ENCODE assay signal across 5 fruit fly cellular contexts in the genomic region with DNA sequence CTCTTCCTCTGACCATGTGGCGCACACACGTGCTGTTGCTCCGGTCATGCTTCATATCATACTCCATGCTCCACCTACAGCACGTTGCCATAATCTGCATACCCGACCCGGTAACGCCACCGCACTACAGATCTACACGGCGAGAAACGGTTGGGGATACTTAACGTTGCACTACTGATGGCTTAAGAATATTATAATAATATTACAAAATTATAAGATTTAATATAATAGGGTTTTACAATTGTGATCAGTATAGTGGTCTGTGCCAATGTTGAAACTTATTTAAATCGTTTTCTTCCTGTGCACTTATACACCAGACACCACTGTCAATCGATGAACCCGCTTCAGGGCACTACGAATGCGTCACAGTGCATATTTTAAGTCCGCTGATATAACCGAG.
A peak's percentile ranks its signal among the peaks of the same experiment; 100 is the strongest.
TF ChIP-seq lines count a peak whose summit lies in the region.

No protein-coding gene starts in this region.

TF ChIP-seq in whole organism, adult, 20 proteins besides CTCF, POLR2A, EP300 and RAD21 (continued from another document):
- TF ChIP-seq Mnt (GFP tag; optimal IDR thresholded peaks at IDR 0.05; lab: Kevin White, UChicago) (no peak), Hr96 (GFP tag; optimal IDR thresholded peaks at IDR 0.05; lab: Kevin White, UChicago) (no peak), bab1 (GFP tag; optimal IDR thresholded peaks at IDR 0.05; lab: Kevin White, UChicago) (peak; percentile 72)

TF ChIP-seq in whole organism, embryonic, 481 proteins besides CTCF, POLR2A, EP300 and RAD21 (continued from another document and continues in another):
- TF ChIP-seq CG43689 (GFP tag; IDR thresholded peaks at IDR 0.05; lab: Robert Waterston, UW) = peak; percentile 57; the same call in 1 of the 2 replicates
- peak; percentile 46 for TF ChIP-seq CG8359 (GFP tag; optimal IDR thresholded peaks at IDR 0.05; lab: Kevin White, UChicago; ENCODE audit: borderline replicate concordance)
- peak; percentile 71 for TF ChIP-seq esg (GFP tag; conservative IDR thresholded peaks at IDR 0.05; lab: Robert Waterston, UW)
- TF ChIP-seq Dll (GFP tag; IDR thresholded peaks at IDR 0.05; lab: Robert Waterston, UW; ENCODE audit: partially characterized antibody) = no peak
- no peak for TF ChIP-seq cad (GFP tag; optimal IDR thresholded peaks at IDR 0.05; lab: Kevin White, UChicago)
- peak; percentile 86 for TF ChIP-seq Ptx1 (GFP tag; IDR thresholded peaks at IDR 0.05; lab: Robert Waterston, UW)
- TF ChIP-seq stwl (tag; optimal IDR thresholded peaks at IDR 0.05; lab: Kevin White, UChicago) = no peak
- peak; percentile 64 for TF ChIP-seq zfh1 (GFP tag; IDR thresholded peaks at IDR 0.05; lab: Robert Waterston, UW)
- TF ChIP-seq ATbp (GFP tag; optimal IDR thresholded peaks at IDR 0.05; lab: Kevin White, UChicago) = peak; percentile 77
- TF ChIP-seq CG6683 (GFP tag; optimal IDR thresholded peaks at IDR 0.05; lab: Kevin White, UChicago) = no peak
- peak; percentile 77 for TF ChIP-seq CG17328 (GFP tag; IDR thresholded peaks at IDR 0.05; lab: Robert Waterston, UW)
- TF ChIP-seq fru (optimal IDR thresholded peaks at IDR 0.05; lab: Kevin White, UChicago) = no peak
- TF ChIP-seq CG10274 (GFP tag; optimal IDR thresholded peaks at IDR 0.05; lab: Kevin White, UChicago) = peak; percentile 20
- TF ChIP-seq da (GFP tag; optimal IDR thresholded peaks at IDR 0.05; lab: Kevin White, UChicago) = no peak
- no peak for TF ChIP-seq fu2 (GFP tag; optimal IDR thresholded peaks at IDR 0.05; lab: Kevin White, UChicago)
- no peak for TF ChIP-seq scrt (GFP tag; optimal IDR thresholded peaks at IDR 0.05; lab: Kevin White, UChicago)
- TF ChIP-seq BtbVII (GFP tag; optimal IDR thresholded peaks at IDR 0.05; lab: Kevin White, UChicago) = peak; percentile 37
- TF ChIP-seq dmrt11E (tag; optimal IDR thresholded peaks at IDR 0.05; lab: Kevin White, UChicago) = peak; percentile 48
- peak; percentile 83 for TF ChIP-seq Blimp-1 (GFP tag; optimal IDR thresholded peaks at IDR 0.05; lab: Kevin White, UChicago)
- TF ChIP-seq CG3726 (GFP tag; IDR thresholded peaks at IDR 0.05; lab: Robert Waterston, UW) = 0 out of 3 replicates have a peak, but pooled peaks have one; percentile 31
- TF ChIP-seq CG10366 (GFP tag; IDR thresholded peaks at IDR 0.05; lab: Robert Waterston, UW) = peak; percentile 69
- no peak for TF ChIP-seq sc (optimal IDR thresholded peaks at IDR 0.05; lab: Kevin White, UChicago)
- peak; percentile 59 for TF ChIP-seq sc (GFP tag; optimal IDR thresholded peaks at IDR 0.05; lab: Kevin White, UChicago)
- no peak for TF ChIP-seq Doc2 (GFP tag; IDR thresholded peaks at IDR 0.05; lab: Robert Waterston, UW)
- TF ChIP-seq CG8944 (GFP tag; optimal IDR thresholded peaks at IDR 0.05; lab: Kevin White, UChicago) = no peak
- TF ChIP-seq slbo (GFP tag; IDR thresholded peaks at IDR 0.05; lab: Robert Waterston, UW) = peak; percentile 64
- peak; percentile 41 for TF ChIP-seq Ravus (GFP tag; IDR thresholded peaks at IDR 0.05; lab: Robert Waterston, UW)
- TF ChIP-seq row (GFP tag; IDR thresholded peaks at IDR 0.05; lab: Robert Waterston, UW) = peak; percentile 79
- peak; percentile 18; the same call in 1 of the 2 replicates for TF ChIP-seq sim (GFP tag; IDR thresholded peaks at IDR 0.05; lab: Robert Waterston, UW)
- no peak for TF ChIP-seq CG12236 (GFP tag; optimal IDR thresholded peaks at IDR 0.05; lab: Kevin White, UChicago)
- no peak for TF ChIP-seq CG8924 (tag; optimal IDR thresholded peaks at IDR 0.05; lab: Kevin White, UChicago)

TF ChIP-seq in whole organism, prepupa, 60 proteins besides CTCF, POLR2A, EP300 and RAD21 (continued from another document and continues in another):
- peak; percentile 80 to 89 for TF ChIP-seq salr (GFP tag; optimal IDR thresholded peaks at IDR 0.05; lab: Kevin White, UChicago)
- TF ChIP-seq Hr38 (GFP tag; optimal IDR thresholded peaks at IDR 0.05; lab: Kevin White, UChicago) = no peak
- TF ChIP-seq acj6 (GFP tag; optimal IDR thresholded peaks at IDR 0.05; lab: Kevin White, UChicago) = peak; percentile 87
- TF ChIP-seq Met (GFP tag; optimal IDR thresholded peaks at IDR 0.05; lab: Kevin White, UChicago) = peak; percentile 64
- peak; percentile 57 for TF ChIP-seq cyc (GFP tag; optimal IDR thresholded peaks at IDR 0.05; lab: Kevin White, UChicago)
- TF ChIP-seq CG31627 (GFP tag; optimal IDR thresholded peaks at IDR 0.05; lab: Kevin White, UChicago) = peak; percentile 42
- peak; percentile 90 for TF ChIP-seq fd59A (GFP tag; optimal IDR thresholded peaks at IDR 0.05; lab: Kevin White, UChicago)
- peak; percentile 96 for TF ChIP-seq CG6163 (GFP tag; IDR thresholded peaks at IDR 0.05; lab: Robert Waterston, UW)
- peak; percentile 42 for TF ChIP-seq Smox (GFP tag; optimal IDR thresholded peaks at IDR 0.05; lab: Kevin White, UChicago)
- TF ChIP-seq Gug (GFP tag; IDR thresholded peaks at IDR 0.05; lab: Robert Waterston, UW) = peak; percentile 87
- TF ChIP-seq CG16779 (tag; optimal IDR thresholded peaks at IDR 0.05; lab: Kevin White, UChicago) = peak; percentile 87
- TF ChIP-seq ss (GFP tag; optimal IDR thresholded peaks at IDR 0.05; lab: Kevin White, UChicago) = peak; percentile 88 to 93
- TF ChIP-seq OdsH (GFP tag; optimal IDR thresholded peaks at IDR 0.05; lab: Kevin White, UChicago) = peak; percentile 90
- TF ChIP-seq vri (GFP tag; optimal IDR thresholded peaks at IDR 0.05; lab: Kevin White, UChicago) = peak; percentile 23
- TF ChIP-seq CG6792 (GFP tag; optimal IDR thresholded peaks at IDR 0.05; lab: Kevin White, UChicago) = peak; percentile 82
- peak; percentile 86 for TF ChIP-seq CG11294 (GFP tag; IDR thresholded peaks at IDR 0.05; lab: Robert Waterston, UW)
- peak; percentile 88 for TF ChIP-seq achi (GFP tag; optimal IDR thresholded peaks at IDR 0.05; lab: Kevin White, UChicago)
- peak; percentile 81 for TF ChIP-seq Eip75B (GFP tag; optimal IDR thresholded peaks at IDR 0.05; lab: Kevin White, UChicago)
- TF ChIP-seq pdm3 (GFP tag; optimal IDR thresholded peaks at IDR 0.05; lab: Kevin White, UChicago) = peak; percentile 75
- TF ChIP-seq lz (GFP tag; optimal IDR thresholded peaks at IDR 0.05; lab: Kevin White, UChicago) = peak; percentile 44
- TF ChIP-seq CG6854 (GFP tag; optimal IDR thresholded peaks at IDR 0.05; lab: Kevin White, UChicago) = no peak
- peak; percentile 78 for TF ChIP-seq Lpt (GFP tag; optimal IDR thresholded peaks at IDR 0.05; lab: Kevin White, UChicago)
- no peak for TF ChIP-seq dac (GFP tag; optimal IDR thresholded peaks at IDR 0.05; lab: Kevin White, UChicago)
- peak; percentile 84 for TF ChIP-seq CG8319 (GFP tag; optimal IDR thresholded peaks at IDR 0.05; lab: Kevin White, UChicago)
- TF ChIP-seq CG8632 (GFP tag; optimal IDR thresholded peaks at IDR 0.05; lab: Kevin White, UChicago) = peak; percentile 89
- peak; percentile 91 for TF ChIP-seq CG6808 (GFP tag; optimal IDR thresholded peaks at IDR 0.05; lab: Kevin White, UChicago)
- TF ChIP-seq fkh (GFP tag; optimal IDR thresholded peaks at IDR 0.05; lab: Kevin White, UChicago) = no peak
- TF ChIP-seq CG8119 (GFP tag; IDR thresholded peaks at IDR 0.05; lab: Robert Waterston, UW) = peak; percentile 87
- TF ChIP-seq eg (GFP tag; IDR thresholded peaks at IDR 0.05; lab: Robert Waterston, UW) = peak; percentile 91
- peak; percentile 68 for TF ChIP-seq fd85E (GFP tag; optimal IDR thresholded peaks at IDR 0.05; lab: Kevin White, UChicago)
- peak; percentile 87 for TF ChIP-seq CG7368 (GFP tag; optimal IDR thresholded peaks at IDR 0.05; lab: Kevin White, UChicago)
- TF ChIP-seq CG9139 (GFP tag; optimal IDR thresholded peaks at IDR 0.05; lab: Kevin White, UChicago) = peak; percentile 93

TF ChIP-seq in whole organism, pupa, 21 proteins besides CTCF, POLR2A, EP300 and RAD21 (continued from another document):
- TF ChIP-seq CG17806 (tag; optimal IDR thresholded peaks at IDR 0.05; lab: Kevin White, UChicago) = peak; percentile 94
- peak; percentile 83 for TF ChIP-seq CG13204 (GFP tag; optimal IDR thresholded peaks at IDR 0.05; lab: Kevin White, UChicago)

TF ChIP-seq in whole organism, wandering third instar larva, 38 proteins besides CTCF, POLR2A, EP300 and RAD21 (continued from another document):
- TF ChIP-seq h (GFP tag; optimal IDR thresholded peaks at IDR 0.05; lab: Kevin White, UChicago) (peak; percentile 41), Dif (GFP tag; optimal IDR thresholded peaks at IDR 0.05; lab: Kevin White, UChicago; ENCODE audit: partially characterized antibody) (no peak), Vsx2 (GFP tag; optimal IDR thresholded peaks at IDR 0.05; lab: Kevin White, UChicago; ENCODE audit: partially characterized antibody) (no peak), Rel (GFP tag; optimal IDR thresholded peaks at IDR 0.05; lab: Kevin White, UChicago) (no peak), Rel (tag; optimal IDR thresholded peaks at IDR 0.05; lab: Kevin White, UChicago) (no peak), Dfd (GFP tag; optimal IDR thresholded peaks at IDR 0.05; lab: Kevin White, UChicago) (no peak), foxo (GFP tag; optimal IDR thresholded peaks at IDR 0.05; lab: Kevin White, UChicago) (peak in 1 of 2 experiments; percentile 62), dmrt93B (GFP tag; optimal IDR thresholded peaks at IDR 0.05; lab: Kevin White, UChicago) (peak; percentile 29), Jra (GFP tag; optimal IDR thresholded peaks at IDR 0.05; lab: Kevin White, UChicago) (no peak), Sp1 (GFP tag; optimal IDR thresholded peaks at IDR 0.05; lab: Kevin White, UChicago) (peak; percentile 51), sv (GFP tag; optimal IDR thresholded peaks at IDR 0.05; lab: Kevin White, UChicago) (peak; percentile 51), Abd-B (GFP tag; optimal IDR thresholded peaks at IDR 0.05; lab: Kevin White, UChicago) (no peak), rgr (GFP tag; optimal IDR thresholded peaks at IDR 0.05; lab: Kevin White, UChicago) (peak; percentile 50), dsf (GFP tag; optimal IDR thresholded peaks at IDR 0.05; lab: Kevin White, UChicago; ENCODE audit: borderline replicate concordance) (no peak), Hr78 (GFP tag; optimal IDR thresholded peaks at IDR 0.05; lab: Kevin White, UChicago) (no peak), N (GFP tag; optimal IDR thresholded peaks at IDR 0.05; lab: Kevin White, UChicago) (no peak)
